Fruit fly (Drosophila melanogaster) whole organism, embryonic: ENCODE data around the gene CG1161.
A peak's percentile ranks its signal among the peaks of the same experiment; 100 is the strongest.

ENCODE experiments used
- Bgb ChIP-seq: fragments of 200-800 bp; sonication (Bioruptor generic); IDR thresholded peaks from 2 replicates; pipeline ENCODE4 v1.3.6; 2022; ENCODE audit warnings: missing biosample characterization, missing genetic modification characterization; ENCODE audit not compliant: partially characterized antibody
- CG10209 ChIP-seq: fragments of 200-800 bp; sonication (Bioruptor generic); optimal IDR thresholded peaks from 3 replicates; lab custom pipeline; 2017; ENCODE audit warnings: missing biosample characterization, mild to moderate bottlenecking, missing genetic modification characterization, missing genetic modification reagents
- CG10543 ChIP-seq: fragments of 200-800 bp; sonication (Bioruptor generic); optimal IDR thresholded peaks from 3 replicates; lab custom pipeline; 2017; ENCODE audit warnings: missing biosample characterization, mild to moderate bottlenecking, missing genetic modification characterization, moderate library complexity
- CG11504 ChIP-seq: fragments of 200-800 bp; sonication (Bioruptor generic); optimal IDR thresholded peaks from 3 replicates; lab custom pipeline; 2019; ENCODE audit warnings: missing biosample characterization, mild to moderate bottlenecking, missing genetic modification characterization, moderate library complexity
- CG13424 ChIP-seq: fragments of 200-800 bp; sonication (Bioruptor generic); optimal IDR thresholded peaks from 2 replicates; lab custom pipeline; 2019; ENCODE audit warnings: missing biosample characterization, mild to moderate bottlenecking, missing genetic modification characterization, moderate library complexity
- CG14014 ChIP-seq: fragments of 200-800 bp; sonication (Bioruptor generic); IDR thresholded peaks from 2 replicates; pipeline ENCODE4 v1.3.6; 2022; ENCODE audit warnings: missing biosample characterization, missing genetic modification characterization
- CG14667 ChIP-seq: fragments of 200-800 bp; sonication (Bioruptor generic); IDR thresholded peaks from 2 replicates; pipeline ENCODE4 v1.3.6; 2022; ENCODE audit warnings: missing biosample characterization, missing genetic modification characterization
- CG15011 ChIP-seq: fragments of 200-800 bp; sonication (Bioruptor generic); optimal IDR thresholded peaks from 3 replicates; lab custom pipeline; 2018; ENCODE audit warnings: missing biosample characterization, mild to moderate bottlenecking, missing genetic modification characterization
- CG15514 ChIP-seq: fragments of 200-800 bp; sonication (Bioruptor generic); optimal IDR thresholded peaks from 3 replicates; lab custom pipeline; 2017; ENCODE audit warnings: missing biosample characterization, missing genetic modification characterization, mild to moderate bottlenecking, moderate library complexity, missing genetic modification reagents
- CG1603 ChIP-seq: fragments of 200-800 bp; sonication (Bioruptor generic); optimal IDR thresholded peaks from 2 replicates; lab custom pipeline; 2019; ENCODE audit warnings: missing biosample characterization, mild to moderate bottlenecking, missing genetic modification characterization, moderate library complexity
- CG17328 ChIP-seq: fragments of 200-800 bp; sonication (Bioruptor generic); IDR thresholded peaks from 2 replicates; pipeline ENCODE4 v1.3.6; 2022; ENCODE audit warnings: missing biosample characterization, missing genetic modification characterization
- CG17802 ChIP-seq: fragments of 200-800 bp; sonication (Bioruptor generic); optimal IDR thresholded peaks from 2 replicates; lab custom pipeline; 2018; ENCODE audit warnings: missing biosample characterization, mild to moderate bottlenecking, missing genetic modification characterization, moderate library complexity
- CG18599 ChIP-seq: fragments of 200-800 bp; sonication (Bioruptor generic); optimal IDR thresholded peaks from 3 replicates; lab custom pipeline; 2017; ENCODE audit warnings: missing biosample characterization, missing genetic modification characterization, mild to moderate bottlenecking, moderate library complexity, missing genetic modification reagents
- CG2875 ChIP-seq: fragments of 200-800 bp; sonication (Bioruptor generic); optimal IDR thresholded peaks from 2 replicates; lab custom pipeline; 2017; ENCODE audit warnings: missing biosample characterization, mild to moderate bottlenecking, missing genetic modification characterization, missing genetic modification reagents
- CG31388 ChIP-seq: fragments of 200-800 bp; sonication (Bioruptor generic); optimal IDR thresholded peaks from 2 replicates; lab custom pipeline; 2016; ENCODE audit warnings: missing biosample characterization, missing genetic modification characterization
- CG32767 ChIP-seq: fragments of 200-800 bp; sonication (Bioruptor generic); IDR thresholded peaks from 2 replicates; pipeline ENCODE4 v1.3.6; 2022; ENCODE audit warnings: missing biosample characterization, missing genetic modification characterization
- CG34224 ChIP-seq: fragments of 200-800 bp; sonication (Bioruptor generic); IDR thresholded peaks from 3 replicates; pipeline ENCODE4 v1.3.6; 2022; ENCODE audit warnings: missing biosample characterization, missing genetic modification characterization; ENCODE audit not compliant: partially characterized antibody
- CG34376 ChIP-seq: fragments of 200-800 bp; sonication (Bioruptor generic); optimal IDR thresholded peaks from 2 replicates; lab custom pipeline; 2018; ENCODE audit warnings: missing biosample characterization, mild to moderate bottlenecking, missing genetic modification characterization
- CG34422 ChIP-seq: fragments of 200-800 bp; sonication (Bioruptor generic); IDR thresholded peaks from 3 replicates; pipeline ENCODE4 v1.3.6; 2022; ENCODE audit warnings: missing biosample characterization, missing genetic modification characterization
- CG5180 ChIP-seq: fragments of 200-800 bp; sonication (Bioruptor generic); optimal IDR thresholded peaks from 3 replicates; lab custom pipeline; 2017; ENCODE audit warnings: missing biosample characterization, missing genetic modification characterization, mild to moderate bottlenecking, moderate library complexity, missing genetic modification reagents
- CG8290 ChIP-seq, 3 experiments: fragments of 200-800 bp; sonication (Bioruptor generic); optimal IDR thresholded peaks; 2 replicates each; lab custom pipeline; 2016 to 2019; ENCODE audit warnings: missing biosample characterization in 3 of 3, missing genetic modification characterization in 3 of 3, mild to moderate bottlenecking in 2 of 3, moderate library complexity in 1 of 3
- CG8359 ChIP-seq: fragments of 200-800 bp; sonication (Bioruptor generic); optimal IDR thresholded peaks from 2 replicates; lab custom pipeline; 2017; ENCODE audit warnings: missing biosample characterization, mild to moderate bottlenecking, missing genetic modification characterization, borderline replicate concordance
- HLH3B ChIP-seq: fragments of 200-800 bp; sonication (Bioruptor generic); IDR thresholded peaks from 2 replicates; pipeline ENCODE4 v1.3.6; 2022; ENCODE audit warnings: missing biosample characterization, missing genetic modification characterization
- Hr3 ChIP-seq: fragments of 200-800 bp; sonication (Bioruptor generic); optimal IDR thresholded peaks from 3 replicates; lab custom pipeline; 2016; ENCODE audit warnings: missing biosample characterization, missing genetic modification characterization
- Hr39 ChIP-seq: fragments of >200 bp; optimal IDR thresholded peaks from 2 replicates; lab custom pipeline; 2017
- Mad ChIP-seq: fragments of 200-800 bp; sonication (Bioruptor generic); optimal IDR thresholded peaks from 2 replicates; lab custom pipeline; 2016; ENCODE audit warnings: missing biosample characterization, missing genetic modification characterization
- Opbp ChIP-seq: fragments of 200-800 bp; sonication (Bioruptor generic); IDR thresholded peaks from 3 replicates; pipeline ENCODE4 v1.3.6; 2022; ENCODE audit warnings: missing biosample characterization, missing genetic modification characterization; ENCODE audit not compliant: partially characterized antibody
- Rfx ChIP-seq: fragments of 200-800 bp; sonication (Bioruptor generic); IDR thresholded peaks from 2 replicates; pipeline ENCODE4 v1.3.6; 2022; ENCODE audit warnings: missing biosample characterization, missing genetic modification characterization
- Taf1 ChIP-seq: fragments of 200-800 bp; sonication (Bioruptor generic); IDR thresholded peaks from 2 replicates; pipeline ENCODE4 v1.3.6; 2022; ENCODE audit warnings: missing biosample characterization, missing genetic modification characterization
- cas ChIP-seq: fragments of 200-800 bp; sonication (Bioruptor generic); IDR thresholded peaks from 2 replicates; pipeline ENCODE4 v1.3.6; 2022; ENCODE audit warnings: missing biosample characterization, missing genetic modification characterization
- crp ChIP-seq, 2 experiments: fragments of 200-800 bp; sonication (Bioruptor generic); optimal IDR thresholded peaks; 2 replicates in 1 of 2; 3 replicates in 1 of 2; lab custom pipeline; 2017; ENCODE audit warnings: missing biosample characterization in 2 of 2, missing genetic modification characterization in 2 of 2, mild to moderate bottlenecking in 1 of 2, moderate library complexity in 1 of 2
- gcm ChIP-seq: fragments of 200-800 bp; sonication (Bioruptor generic); optimal IDR thresholded peaks from 2 replicates; lab custom pipeline; 2019; ENCODE audit warnings: missing biosample characterization, mild to moderate bottlenecking, missing genetic modification characterization, moderate library complexity
- lov ChIP-seq, 2 experiments: fragments of 200-800 bp in 1 of 2; fragments of >200 bp in 1 of 2; sonication (Bioruptor generic) in 1 of 2; IDR thresholded peaks in 1 of 2; optimal IDR thresholded peaks in 1 of 2; 2 replicates in 1 of 2; 3 replicates in 1 of 2; pipeline versions ENCODE4 v1.3.6 to Lab custom; 2017 to 2022; ENCODE audit warnings: missing biosample characterization in 1 of 2, missing genetic modification characterization in 1 of 2
- mam ChIP-seq: fragments of 200-800 bp; sonication (Bioruptor generic); optimal IDR thresholded peaks from 3 replicates; lab custom pipeline; 2016; ENCODE audit warnings: missing biosample characterization, missing genetic modification characterization
- mirr ChIP-seq: fragments of 200-800 bp; sonication (Bioruptor generic); optimal IDR thresholded peaks from 3 replicates; lab custom pipeline; 2018; ENCODE audit warnings: missing biosample characterization, mild to moderate bottlenecking, missing genetic modification characterization
- org-1 ChIP-seq: fragments of 200-800 bp; sonication (Bioruptor generic); optimal IDR thresholded peaks from 2 replicates; lab custom pipeline; 2017; ENCODE audit warnings: missing biosample characterization, missing genetic modification characterization
- pan ChIP-seq, 4 experiments: fragments of >200 bp in 3 of 4; fragments of 200-800 bp in 1 of 4; sonication (Bioruptor generic) in 1 of 4; optimal IDR thresholded peaks in 3 of 4; IDR thresholded peaks in 1 of 4; 2 replicates each; pipeline versions ENCODE4 v1.3.6 to Lab custom; 2017 to 2022; ENCODE audit warnings: missing biosample characterization in 2 of 4, missing genetic modification characterization in 2 of 4, mixed read lengths in 1 of 4
- pfk ChIP-seq: fragments of 200-800 bp; sonication (Bioruptor generic); optimal IDR thresholded peaks from 2 replicates; lab custom pipeline; 2018; ENCODE audit warnings: missing biosample characterization, mild to moderate bottlenecking, missing genetic modification characterization, moderate library complexity
- pita ChIP-seq: fragments of 200-800 bp; sonication (Bioruptor generic); optimal IDR thresholded peaks from 2 replicates; lab custom pipeline; 2017; ENCODE audit warnings: missing biosample characterization, mild to moderate bottlenecking, missing genetic modification characterization
- pzg ChIP-seq: fragments of 200-800 bp; sonication (Bioruptor generic); optimal IDR thresholded peaks from 3 replicates; lab custom pipeline; 2018; ENCODE audit warnings: missing biosample characterization, mild to moderate bottlenecking, missing genetic modification characterization, moderate library complexity
- sob ChIP-seq: fragments of 200-800 bp; sonication (Bioruptor generic); IDR thresholded peaks from 2 replicates; pipeline ENCODE4 v1.3.6; 2022; ENCODE audit warnings: missing biosample characterization, missing genetic modification characterization
- sug ChIP-seq: fragments of 200-800 bp; optimal IDR thresholded peaks from 2 replicates; lab custom pipeline; 2019; ENCODE audit warnings: missing biosample characterization, mild to moderate bottlenecking, missing genetic modification characterization, moderate library complexity
- tap ChIP-seq: fragments of 200-800 bp; optimal IDR thresholded peaks from 3 replicates; lab custom pipeline; 2019; ENCODE audit warnings: missing biosample characterization, mild to moderate bottlenecking, missing genetic modification characterization, moderate library complexity
- ttk ChIP-seq: fragments of 200-800 bp; sonication (Bioruptor generic); IDR thresholded peaks from 2 replicates; pipeline ENCODE4 v2.1.2; 2022; ENCODE audit warnings: missing biosample characterization, missing genetic modification characterization
- twi ChIP-seq: fragments of 200-800 bp; optimal IDR thresholded peaks from 2 replicates; lab custom pipeline; 2019; ENCODE audit warnings: missing biosample characterization, mild to moderate bottlenecking, missing genetic modification characterization, moderate library complexity
- zf30C ChIP-seq: fragments of 200-800 bp; sonication (Bioruptor generic); optimal IDR thresholded peaks from 3 replicates; lab custom pipeline; 2018; ENCODE audit warnings: missing biosample characterization, mild to moderate bottlenecking, missing genetic modification characterization

The CG1161 gene

dm6 chr3R:5367512-5368169 is 12.7 kb downstream of the CG1161 start (continued):
- TF ChIP-seq CG31388 (no peak), twi (tag; lab: Kevin White, UChicago) (peak; percentile 75), CG11504 (tag; lab: Kevin White, UChicago) (no peak), ttk (GFP tag; lab: Robert Waterston, UW) (no peak), Rfx (peak; percentile 66), CG10543 (GFP tag; lab: Kevin White, UChicago) (peak; percentile 90), pita (GFP tag; lab: Kevin White, UChicago) (no peak), CG17328 (GFP tag; lab: Robert Waterston, UW) (0 out of 2 replicates have a peak, but pooled peaks have one; percentile 27), mirr (GFP tag; lab: Kevin White, UChicago) (peak; percentile 87), pan (optimal IDR thresholded peaks at IDR 0.05; lab: Kevin White, UChicago) (no peak), pan (GFP tag; optimal IDR thresholded peaks at IDR 0.05 in 1 of 2, IDR thresholded peaks at IDR 0.05 in 1 of 2) (peak in 1 of 2 experiments; percentile 15), cas (GFP tag; lab: Robert Waterston, UW) (0 out of 2 replicates have a peak, but pooled peaks have one; percentile 7), CG14667 (peak; percentile 16; the same call in 1 of the 2 replicates), org-1 (GFP tag; lab: Kevin White, UChicago) (peak; percentile 29), Opbp (GFP tag; lab: Robert Waterston, UW) (peak; percentile 22; the same call in 1 of the 3 replicates), CG8359 (no peak), CG15514 (peak; percentile 49), CG18599 (GFP tag; lab: Kevin White, UChicago) (peak; percentile 37), CG13424 (tag; lab: Kevin White, UChicago) (no peak), Hr39 (lab: Kevin White, UChicago) (no peak), CG17802 (tag; lab: Kevin White, UChicago) (no peak), CG2875 (GFP tag; lab: Kevin White, UChicago) (no peak), zf30C (peak; percentile 30), Bgb (peak; percentile 25; the same call in 1 of the 2 replicates), sug (peak; percentile 66), CG1603 (tag; lab: Kevin White, UChicago) (peak; percentile 4), HLH3B (peak; percentile 33; the same call in 1 of the 2 replicates), gcm (GFP tag; lab: Kevin White, UChicago) (peak; percentile 36), tap (peak; percentile 31), crp (GFP tag; optimal IDR thresholded peaks at IDR 0.05; lab: Kevin White, UChicago) (peak in 1 of 2 experiments; percentile 85), pfk (GFP tag; lab: Kevin White, UChicago) (peak; percentile 68), CG32767 (GFP tag; lab: Robert Waterston, UW) (peak; percentile 79), Hr3 (GFP tag; lab: Kevin White, UChicago) (no peak), CG14014 (GFP tag; lab: Robert Waterston, UW) (peak; percentile 35; the same call in 1 of the 2 replicates), pzg (GFP tag; lab: Kevin White, UChicago) (peak; percentile 3), mam (GFP tag; lab: Kevin White, UChicago) (no peak), CG34376 (GFP tag; lab: Kevin White, UChicago) (peak; percentile 64), CG34224 (GFP tag; lab: Robert Waterston, UW) (peak; percentile 37; the same call in 2 of the 3 replicates), CG10209 (GFP tag; lab: Kevin White, UChicago) (no peak), CG15011 (no peak), Taf1 (GFP tag; lab: Robert Waterston, UW) (peak; percentile 15; the same call in 1 of the 2 replicates), CG5180 (GFP tag; lab: Kevin White, UChicago) (peak; percentile 0), sob (GFP tag; lab: Robert Waterston, UW) (peak; percentile 38; the same call in 1 of the 2 replicates), CG34422 (peak; percentile 74; the same call in 2 of the 3 replicates), Mad (GFP tag; lab: Kevin White, UChicago) (no peak), CG8290 (GFP tag; optimal IDR thresholded peaks at IDR 0.05; lab: Kevin White, UChicago) (no peak), CG8290 (tag; optimal IDR thresholded peaks at IDR 0.05; lab: Kevin White, UChicago) (peak in 1 of 2 experiments; percentile 82), lov (optimal IDR thresholded peaks at IDR 0.05; lab: Kevin White, UChicago) (no peak), lov (GFP tag; IDR thresholded peaks at IDR 0.05; lab: Robert Waterston, UW) (0 out of 3 replicates have a peak, but pooled peaks have one; percentile 19)
